Worm (Caenorhabditis elegans) whole organism, L2 larva: ENCODE measurements around the gene F02E8.4.

ENCODE experiments used
- F13H6.1 ChIP-seq: sonication (generic microtip); optimal IDR thresholded peaks from 2 replicates; lab custom pipeline; 2016; ENCODE audit warnings: missing genetic modification characterization, missing compliant biosample characterization
- Y55F3AM.14 ChIP-seq: fragments of 200-800 bp; sonication (Bioruptor generic); optimal IDR thresholded peaks from 2 replicates; lab custom pipeline; 2018; ENCODE audit warnings: mild to moderate bottlenecking, missing genetic modification characterization, missing compliant biosample characterization
- aly-2 ChIP-seq: fragments of 150-350 bp; optimal IDR thresholded peaks from 2 replicates; lab custom pipeline; 2014; ENCODE audit warnings: missing biosample characterization, missing genetic modification characterization
- ceh-16 ChIP-seq: fragments of 150-350 bp; optimal IDR thresholded peaks from 2 replicates; lab custom pipeline; 2014; ENCODE audit warnings: missing biosample characterization, missing genetic modification characterization
- mbf-1 ChIP-seq: sonication (generic microtip); optimal IDR thresholded peaks from 2 replicates; lab custom pipeline; 2017; ENCODE audit warnings: missing biosample characterization, missing genetic modification characterization
- nhr-10 ChIP-seq: sonication (generic microtip); optimal IDR thresholded peaks from 2 replicates; lab custom pipeline; 2017; ENCODE audit warnings: missing biosample characterization, missing genetic modification characterization
- snpc-4 ChIP-seq: fragments of 150-350 bp; optimal IDR thresholded peaks from 2 replicates; lab custom pipeline; 2014; ENCODE audit warnings: missing biosample characterization, missing genetic modification characterization

ce11 chrX:4426496-4426895 is 27.4 kb upstream of the F02E8.4 start:
- TF ChIP-seq aly-2 (tag; lab: Kevin White, UChicago), result no peak
- TF ChIP-seq Y55F3AM.14 (GFP tag; lab: Kevin White, UChicago), result no peak
- no peak for TF ChIP-seq ceh-16
- TF ChIP-seq F13H6.1 (tag; lab: Kevin White, UChicago), result no peak
- no peak for TF ChIP-seq nhr-10 (tag; lab: Kevin White, UChicago)
- no peak for TF ChIP-seq snpc-4
- TF ChIP-seq mbf-1 (tag; lab: Kevin White, UChicago), result no peak
